Fruit fly (Drosophila melanogaster): Measurements from ENCODE around the gene CG11583.
A peak's percentile ranks its signal among the peaks of the same experiment; 100 is the strongest.

CG11583 gene

DNA sequence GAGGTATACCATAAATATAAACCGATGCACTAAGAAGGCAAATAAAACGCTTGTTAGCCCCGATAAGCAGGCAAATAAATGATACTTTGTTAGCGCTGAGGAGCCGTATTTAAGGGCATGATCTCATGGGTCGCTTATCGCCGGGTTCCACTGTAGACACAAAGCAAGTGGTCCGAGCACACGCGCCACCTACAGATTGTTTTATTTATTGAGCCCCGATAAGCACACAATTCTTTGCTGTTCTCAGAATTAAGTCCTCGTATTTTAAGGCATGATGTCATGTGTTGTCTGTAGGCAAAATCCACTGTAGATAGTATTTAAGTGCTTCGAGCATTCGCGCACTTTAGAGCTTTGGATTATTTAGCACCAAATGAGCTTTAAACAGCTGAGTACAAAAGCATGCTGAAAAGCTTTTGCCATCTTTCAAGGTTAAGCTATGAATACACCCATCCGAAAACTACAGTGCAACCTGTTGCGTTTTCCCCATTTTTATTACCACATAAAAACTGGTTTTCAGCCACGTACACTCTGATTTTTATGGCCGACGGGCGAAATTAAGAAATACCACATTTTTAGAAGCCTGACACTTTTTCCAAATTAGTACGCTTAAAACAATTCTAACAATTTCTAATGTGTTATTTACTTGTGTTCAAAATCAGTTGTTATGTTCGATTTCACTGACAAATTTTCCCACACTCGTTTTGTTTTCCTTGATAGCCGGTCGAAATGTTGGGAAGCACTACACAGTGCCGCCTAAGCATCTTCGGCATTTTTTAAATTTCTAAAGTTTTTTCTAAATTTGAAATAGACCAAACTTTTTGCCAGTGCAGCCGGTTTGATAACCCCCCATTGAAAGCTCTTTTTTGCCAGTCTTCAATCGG is 42.9 kb downstream of the CG11583 start, which contains the start of gene Sqor (continued):
- TF ChIP-seq pnt (GFP tag; optimal IDR thresholded peaks at IDR 0.05) (peak; percentile 82), CG2129 (GFP tag; IDR thresholded peaks at IDR 0.05; ENCODE audit: partially characterized antibody) (no peak), CG3995 (GFP tag; optimal IDR thresholded peaks at IDR 0.05) (peak; percentile 63), Mrtf (GFP tag; IDR thresholded peaks at IDR 0.05) (peak; percentile 74), otp (GFP tag; IDR thresholded peaks at IDR 0.05) (peak; percentile 67), MTF-1 (GFP tag; optimal IDR thresholded peaks at IDR 0.05; ENCODE audit: borderline replicate concordance) (peak; percentile 40), dpn (GFP tag; optimal IDR thresholded peaks at IDR 0.05) (peak; percentile 78 to 90), sr (GFP tag; IDR thresholded peaks at IDR 0.05) (peak; percentile 61; the same call in 2 of the 3 replicates), CG18011 (GFP tag; optimal IDR thresholded peaks at IDR 0.05) (peak; percentile 80), dati (GFP tag; IDR thresholded peaks at IDR 0.05) (0 out of 2 replicates have a peak, but pooled peaks have one; percentile 1), Dll (GFP tag; IDR thresholded peaks at IDR 0.05; ENCODE audit: partially characterized antibody) (no peak), Gsc (GFP tag; IDR thresholded peaks at IDR 0.05) (no peak), odd (GFP tag; optimal IDR thresholded peaks at IDR 0.05) (no peak), CG1603 (tag; optimal IDR thresholded peaks at IDR 0.05) (peak; percentile 89), Rfx (GFP tag; IDR thresholded peaks at IDR 0.05) (peak; percentile 85), fd64A (GFP tag; optimal IDR thresholded peaks at IDR 0.05) (no peak), gcm (GFP tag; optimal IDR thresholded peaks at IDR 0.05) (peak; percentile 68), dm (GFP tag; optimal IDR thresholded peaks at IDR 0.05) (peak; percentile 74), CG11723 (GFP tag; optimal IDR thresholded peaks at IDR 0.05) (peak; percentile 82), CG2678 (tag; optimal IDR thresholded peaks at IDR 0.05) (peak; percentile 94), CG12659 (GFP tag; optimal IDR thresholded peaks at IDR 0.05) (peak; percentile 91), CG12299 (tag; optimal IDR thresholded peaks at IDR 0.05) (peak; percentile 83), Tbp (GFP tag; optimal IDR thresholded peaks at IDR 0.05) (no peak), shn (GFP tag; optimal IDR thresholded peaks at IDR 0.05) (peak; percentile 91), hkb (optimal IDR thresholded peaks at IDR 0.05) (no peak), hkb (GFP tag; IDR thresholded peaks at IDR 0.05) (peak; percentile 85), CG7556 (GFP tag; optimal IDR thresholded peaks at IDR 0.05) (peak; percentile 95), Xrp1 (GFP tag; IDR thresholded peaks at IDR 0.05) (peak; percentile 31; the same call in 1 of the 2 replicates), ems (GFP tag; optimal IDR thresholded peaks at IDR 0.05) (peak; percentile 91), bbx (GFP tag; IDR thresholded peaks at IDR 0.05; ENCODE audit: partially characterized antibody) (no peak), CG13775 (GFP tag; optimal IDR thresholded peaks at IDR 0.05) (peak; percentile 81), CG11696 (GFP tag; IDR thresholded peaks at IDR 0.05) (peak; percentile 58; the same call in 1 of the 2 replicates), CG17359 (tag; optimal IDR thresholded peaks at IDR 0.05) (peak; percentile 86), sqz (GFP tag; optimal IDR thresholded peaks at IDR 0.05) (peak; percentile 74), amos (GFP tag; IDR thresholded peaks at IDR 0.05; ENCODE audit: partially characterized antibody) (peak; percentile 36; the same call in 1 of the 2 replicates), H15 (GFP tag; IDR thresholded peaks at IDR 0.05) (peak; percentile 58; the same call in 2 of the 3 replicates), HHEX (GFP tag; optimal IDR thresholded peaks at IDR 0.05) (peak; percentile 82), tio (GFP tag; optimal IDR thresholded peaks at IDR 0.05) (no peak), Xbp1 (GFP tag; optimal IDR thresholded peaks at IDR 0.05) (peak; percentile 88), CG18764 (GFP tag; optimal IDR thresholded peaks at IDR 0.05) (peak; percentile 54), CG17912 (GFP tag; optimal IDR thresholded peaks at IDR 0.05) (peak; percentile 66), Oli (tag; optimal IDR thresholded peaks at IDR 0.05) (peak; percentile 87), CG12942 (GFP tag; optimal IDR thresholded peaks at IDR 0.05) (peak; percentile 49), nom (GFP tag; optimal IDR thresholded peaks at IDR 0.05) (peak; percentile 91), scrt (GFP tag; optimal IDR thresholded peaks at IDR 0.05) (peak; percentile 91), CG16813 (GFP tag; IDR thresholded peaks at IDR 0.05; ENCODE audit: partially characterized antibody) (no peak), Fer2 (tag; optimal IDR thresholded peaks at IDR 0.05) (peak; percentile 66), CG18476 (GFP tag; optimal IDR thresholded peaks at IDR 0.05) (peak; percentile 66)
